Worm (Caenorhabditis elegans) whole organism, mixed stage, embryonic: ENCODE data around the gene K02C4.5.

Experiments
- M03D4.4 ChIP-seq: sonication (generic microtip); optimal IDR thresholded peaks from 2 replicates; lab custom pipeline; 2017; ENCODE audit warnings: mild to moderate bottlenecking, missing genetic modification characterization, missing compliant biosample characterization
- bed-3 ChIP-seq: fragments of 200-800 bp; sonication (Bioruptor generic); optimal IDR thresholded peaks from 3 replicates; lab custom pipeline; 2018; ENCODE audit warnings: mild to moderate bottlenecking, missing genetic modification characterization, moderate library complexity, missing compliant biosample characterization
- blmp-1 ChIP-seq: fragments of 150-350 bp; optimal IDR thresholded peaks from 2 replicates; lab custom pipeline; 2014; ENCODE audit warnings: missing biosample characterization, missing genetic modification characterization
- ceh-43 ChIP-seq: fragments of 200-800 bp; sonication (Bioruptor generic); optimal IDR thresholded peaks from 2 replicates; lab custom pipeline; 2018; ENCODE audit warnings: mild to moderate bottlenecking, missing genetic modification characterization, moderate library complexity, missing compliant biosample characterization
- ceh-83 ChIP-seq: fragments of 200-800 bp; sonication (Bioruptor generic); optimal IDR thresholded peaks from 2 replicates; lab custom pipeline; 2018; ENCODE audit warnings: mild to moderate bottlenecking, missing genetic modification characterization, missing compliant biosample characterization
- ces-1 ChIP-seq: fragments of 150-350 bp; optimal IDR thresholded peaks from 2 replicates; lab custom pipeline; 2014; ENCODE audit warnings: missing biosample characterization, missing genetic modification reagents, missing genetic modification characterization
- cnd-1 ChIP-seq: fragments of 200-800 bp; sonication (Bioruptor generic); optimal IDR thresholded peaks from 2 replicates; lab custom pipeline; 2018; ENCODE audit warnings: mild to moderate bottlenecking, missing genetic modification characterization, missing compliant biosample characterization
- drap-1 ChIP-seq: fragments of 200-800 bp; sonication (Bioruptor generic); optimal IDR thresholded peaks from 3 replicates; lab custom pipeline; 2018; ENCODE audit warnings: mild to moderate bottlenecking, missing genetic modification characterization, missing compliant biosample characterization
- elt-1 ChIP-seq: sonication (generic microtip); optimal IDR thresholded peaks from 2 replicates; lab custom pipeline; 2017; ENCODE audit warnings: missing genetic modification characterization, mild to moderate bottlenecking, missing compliant biosample characterization, antibody characterized with exemption, moderate library complexity, borderline replicate concordance; ENCODE audit not compliant: insufficient read depth
- flh-1 ChIP-seq: fragments of 200-800 bp; sonication (Bioruptor generic); optimal IDR thresholded peaks from 2 replicates; lab custom pipeline; 2018; ENCODE audit warnings: mild to moderate bottlenecking, missing genetic modification characterization, moderate library complexity, missing compliant biosample characterization
- ham-2 ChIP-seq: fragments of 200-800 bp; sonication (Bioruptor generic); optimal IDR thresholded peaks from 2 replicates; lab custom pipeline; 2018; ENCODE audit warnings: mild to moderate bottlenecking, missing genetic modification characterization, missing compliant biosample characterization
- hlh-1 ChIP-seq: fragments of 150-350 bp; optimal IDR thresholded peaks from 2 replicates; lab custom pipeline; 2014; ENCODE audit warnings: missing biosample characterization, missing genetic modification reagents, missing genetic modification characterization
- lin-13 ChIP-seq: fragments of 150-350 bp; optimal IDR thresholded peaks from 2 replicates; lab custom pipeline; 2014; ENCODE audit warnings: missing biosample characterization, missing genetic modification characterization
- lin-32 ChIP-seq: fragments of 200-800 bp; sonication (Bioruptor generic); optimal IDR thresholded peaks from 2 replicates; lab custom pipeline; 2018; ENCODE audit warnings: mild to moderate bottlenecking, missing genetic modification characterization, missing compliant biosample characterization
- lsy-2 ChIP-seq: fragments of 150-350 bp; optimal IDR thresholded peaks from 2 replicates; lab custom pipeline; 2014; ENCODE audit warnings: missing biosample characterization, missing genetic modification characterization
- mab-5 ChIP-seq: fragments of 150-350 bp; optimal IDR thresholded peaks from 2 replicates; lab custom pipeline; 2014; ENCODE audit warnings: missing biosample characterization, missing genetic modification characterization
- mep-1 ChIP-seq: fragments of 150-350 bp; optimal IDR thresholded peaks from 2 replicates; lab custom pipeline; 2017; ENCODE audit warnings: missing biosample characterization, missing genetic modification reagents, missing genetic modification characterization, inconsistent platforms
- mls-2 ChIP-seq: sonication (generic microtip); optimal IDR thresholded peaks from 2 replicates; lab custom pipeline; 2016; ENCODE audit warnings: mild to moderate bottlenecking, missing genetic modification characterization, moderate library complexity, missing compliant biosample characterization
- nhr-12 ChIP-seq: fragments of 150-350 bp; optimal IDR thresholded peaks from 2 replicates; lab custom pipeline; 2014; ENCODE audit warnings: missing biosample characterization, missing genetic modification characterization
- nhr-2 ChIP-seq: fragments of 150-350 bp; optimal IDR thresholded peaks from 2 replicates; lab custom pipeline; 2014; ENCODE audit warnings: missing biosample characterization, missing genetic modification characterization
- nhr-237 ChIP-seq: fragments of 150-350 bp; optimal IDR thresholded peaks from 2 replicates; lab custom pipeline; 2014; ENCODE audit warnings: missing biosample characterization, missing genetic modification characterization
- nhr-28 ChIP-seq: fragments of 150-350 bp; optimal IDR thresholded peaks from 2 replicates; lab custom pipeline; 2014; ENCODE audit warnings: missing biosample characterization, missing genetic modification characterization
- nhr-76 ChIP-seq: sonication (generic microtip); optimal IDR thresholded peaks from 2 replicates; lab custom pipeline; 2017; ENCODE audit warnings: missing biosample characterization, missing genetic modification characterization
- pha-4 ChIP-seq: fragments of 150-350 bp; optimal IDR thresholded peaks from 2 replicates; lab custom pipeline; 2018; ENCODE audit warnings: missing biosample characterization, missing genetic modification reagents, missing genetic modification characterization
- sem-2 ChIP-seq: fragments of 200-800 bp; sonication (Bioruptor generic); optimal IDR thresholded peaks from 2 replicates; lab custom pipeline; 2018; ENCODE audit warnings: mild to moderate bottlenecking, missing genetic modification characterization, missing compliant biosample characterization
- snpc-4 ChIP-seq: fragments of 150-350 bp; optimal IDR thresholded peaks from 2 replicates; lab custom pipeline; 2014; ENCODE audit warnings: missing biosample characterization, missing genetic modification characterization
- sptf-1 ChIP-seq: sonication (generic microtip); optimal IDR thresholded peaks from 2 replicates; lab custom pipeline; 2017; ENCODE audit warnings: mild to moderate bottlenecking, missing genetic modification characterization, moderate library complexity, missing compliant biosample characterization
- tbx-8 ChIP-seq: fragments of 200-800 bp; sonication (Bioruptor generic); optimal IDR thresholded peaks from 2 replicates; lab custom pipeline; 2018; ENCODE audit warnings: mild to moderate bottlenecking, missing genetic modification characterization, moderate library complexity, missing compliant biosample characterization
- unc-120 ChIP-seq: sonication (generic microtip); optimal IDR thresholded peaks from 2 replicates; lab custom pipeline; 2017; ENCODE audit warnings: missing genetic modification characterization, missing compliant biosample characterization; ENCODE audit not compliant: poor library complexity, severe bottlenecking
- unc-62 ChIP-seq: fragments of 150-350 bp; optimal IDR thresholded peaks from 2 replicates; lab custom pipeline; 2014; ENCODE audit warnings: missing biosample characterization, missing genetic modification reagents, missing genetic modification characterization
- zip-8 ChIP-seq: fragments of 150-350 bp; optimal IDR thresholded peaks from 2 replicates; lab custom pipeline; 2014; ENCODE audit warnings: missing biosample characterization, missing genetic modification characterization
- ztf-11 ChIP-seq: fragments of 150-350 bp; optimal IDR thresholded peaks from 2 replicates; lab custom pipeline; 2014; ENCODE audit warnings: missing biosample characterization, missing genetic modification characterization

K02C4.5 gene

ce11 chrII:8124867-8125266 lies 46.6 kb downstream of the K02C4.5 start, which contains the start of gene ire-1:
Gene ire-1 (minus strand): TSS chrII:8124910.
- TF ChIP-seq sem-2 (GFP tag; lab: Kevin White, UChicago) (no peak), blmp-1 (tag; lab: Kevin White, UChicago) (no peak), ces-1 (no peak), flh-1 (no peak), nhr-237 (tag; lab: Kevin White, UChicago) (peak; percentile 47), bed-3 (no peak), mab-5 (no peak), ceh-43 (GFP tag; lab: Kevin White, UChicago) (no peak), lin-32 (no peak), ztf-11 (tag; lab: Kevin White, UChicago) (no peak), unc-62 (GFP tag; lab: Kevin White, UChicago) (no peak), nhr-76 (tag; lab: Kevin White, UChicago) (no peak), sptf-1 (tag; lab: Kevin White, UChicago) (no peak), cnd-1 (no peak), lin-13 (tag; lab: Kevin White, UChicago) (peak; percentile 7), snpc-4 (tag; lab: Kevin White, UChicago) (no peak), zip-8 (tag; lab: Kevin White, UChicago) (no peak), unc-120 (tag; lab: Kevin White, UChicago) (peak; percentile 3), nhr-2 (tag; lab: Kevin White, UChicago) (no peak), nhr-28 (tag; lab: Kevin White, UChicago) (no peak), M03D4.4 (tag; lab: Kevin White, UChicago) (no peak), mep-1 (peak; percentile 62), drap-1 (GFP tag; lab: Kevin White, UChicago) (no peak), tbx-8 (GFP tag; lab: Kevin White, UChicago) (no peak), lsy-2 (tag; lab: Kevin White, UChicago) (peak; percentile 99), mls-2 (tag; lab: Kevin White, UChicago) (no peak), pha-4 (tag; lab: Kevin White, UChicago) (peak; percentile 67), nhr-12 (tag; lab: Kevin White, UChicago) (no peak), ceh-83 (GFP tag; lab: Kevin White, UChicago) (no peak), hlh-1 (peak; percentile 10), elt-1 (no peak)
- TF ChIP-seq, all 35 proteins: peak for 7

ce11 chrII:8125439-8125838 lies 47.2 kb downstream of the K02C4.5 start:
- TF ChIP-seq M03D4.4 (tag; lab: Kevin White, UChicago) (no peak), unc-62 (GFP tag; lab: Kevin White, UChicago) (no peak), blmp-1 (tag; lab: Kevin White, UChicago) (no peak), lsy-2 (tag; lab: Kevin White, UChicago) (no peak), nhr-28 (tag; lab: Kevin White, UChicago) (no peak), drap-1 (GFP tag; lab: Kevin White, UChicago) (no peak), ceh-83 (GFP tag; lab: Kevin White, UChicago) (no peak), nhr-237 (tag; lab: Kevin White, UChicago) (no peak), ham-2 (GFP tag; lab: Kevin White, UChicago) (no peak), unc-120 (tag; lab: Kevin White, UChicago) (no peak)

- TF ChIP-seq nhr-12 (tag; lab: Kevin White, UChicago) (no peak), ceh-43 (GFP tag; lab: Kevin White, UChicago) (no peak), pha-4 (tag; lab: Kevin White, UChicago) (no peak), zip-8 (tag; lab: Kevin White, UChicago) (no peak), blmp-1 (tag; lab: Kevin White, UChicago) (no peak), elt-1 (no peak), M03D4.4 (tag; lab: Kevin White, UChicago) (no peak), lin-13 (tag; lab: Kevin White, UChicago) (no peak), unc-120 (tag; lab: Kevin White, UChicago) (no peak)
Measured at ce11 chrII:8126132-8126531, 47.9 kb downstream of the K02C4.5 start.

ce11 chrII:8126617-8127016 lies 48.4 kb downstream of the K02C4.5 start:
- TF ChIP-seq nhr-76 (tag; lab: Kevin White, UChicago) (no peak), unc-120 (tag; lab: Kevin White, UChicago) (peak; percentile 22), hlh-1 (peak; percentile 90), M03D4.4 (tag; lab: Kevin White, UChicago) (no peak), drap-1 (GFP tag; lab: Kevin White, UChicago) (no peak)
